Worm (Caenorhabditis elegans): ENCODE measurements around the gene srh-201.

ce11 chrV:8994272-8994671 is 19.4 kb downstream of the srh-201 start:
- TF ChIP-seq zfp-3 (GFP tag; conservative IDR thresholded peaks at IDR 0.05) (no peak), nhr-28 (tag; optimal IDR thresholded peaks at IDR 0.05) (peak; percentile 39), ama-1 (optimal IDR thresholded peaks at IDR 0.05) (no peak), unc-62 (GFP tag; optimal IDR thresholded peaks at IDR 0.05 in 1 of 2) (peak in 1 of 2 experiments; percentile 33), unc-62 (tag; optimal IDR thresholded peaks at IDR 0.05) (no peak), ZK546.5 (tag; optimal IDR thresholded peaks at IDR 0.05) (no peak)

Data from whole organism, L4 larva.